Worm (Caenorhabditis elegans) whole organism, young adult: ENCODE data around the gene Y19D2B.2.

Experiments
- B0336.3 ChIP-seq: fragments of 200-800 bp; sonication (Bioruptor generic); IDR thresholded peaks from 2 replicates; pipeline ENCODE4 v1.3.6; 2022; ENCODE audit warnings: missing genetic modification characterization, missing compliant biosample characterization
- Y67H2A.10 ChIP-seq: fragments of 200-800 bp; sonication (Bioruptor generic); conservative IDR thresholded peaks from 2 replicates; pipeline ENCODE4 v1.3.6; 2022; ENCODE audit warnings: missing genetic modification reagents, missing genetic modification characterization, missing compliant biosample characterization
- ZK185.1 ChIP-seq: sonication (generic microtip); optimal IDR thresholded peaks from 2 replicates; lab custom pipeline; 2016; ENCODE audit warnings: mild to moderate bottlenecking, missing genetic modification characterization, missing compliant biosample characterization; ENCODE audit not compliant: poor library complexity, severe bottlenecking
- dpl-1 ChIP-seq: fragments of 150-350 bp; optimal IDR thresholded peaks from 2 replicates; lab custom pipeline; 2014; ENCODE audit warnings: missing biosample characterization, missing genetic modification reagents, missing genetic modification characterization
- hlh-12 ChIP-seq: sonication (generic microtip); optimal IDR thresholded peaks from 2 replicates; lab custom pipeline; 2016; ENCODE audit warnings: missing genetic modification characterization, missing compliant biosample characterization
- pha-4 ChIP-seq: fragments of 150-350 bp; sonication (generic microtip); optimal IDR thresholded peaks from 2 replicates; lab custom pipeline; 2014; ENCODE audit warnings: missing biosample characterization, missing genetic modification reagents, missing genetic modification characterization
- ztf-6 ChIP-seq: fragments of 200-800 bp; sonication (Bioruptor generic); IDR thresholded peaks from 2 replicates; pipeline ENCODE4 v1.3.6; 2022; ENCODE audit warnings: missing genetic modification reagents, missing genetic modification characterization, missing compliant biosample characterization

DNA sequence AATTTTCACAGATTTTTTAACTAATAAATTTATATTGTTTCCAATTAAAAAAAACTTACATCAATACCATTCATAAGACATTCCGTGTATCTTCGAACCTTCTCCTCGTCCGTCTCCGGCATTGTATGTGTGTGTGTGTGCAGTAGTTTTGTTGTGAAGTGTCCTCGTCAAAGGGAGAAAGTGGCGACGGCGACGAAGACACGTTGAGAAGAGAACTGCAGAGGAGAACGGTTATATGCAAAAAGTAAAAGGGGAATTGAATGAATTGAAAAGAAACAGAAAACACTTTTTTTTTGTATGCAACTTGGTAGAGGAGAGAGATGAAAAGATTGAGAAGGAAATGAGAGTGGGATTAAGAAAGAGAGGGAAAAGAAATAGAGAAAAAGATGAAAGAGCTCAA, 21.4 kb downstream of the Y19D2B.2 start:
- no peak for TF ChIP-seq hlh-12 (tag; lab: Kevin White, UChicago)
- no peak for TF ChIP-seq dpl-1 (GFP tag; lab: Kevin White, UChicago)
- no peak for TF ChIP-seq ztf-6
- no peak for TF ChIP-seq B0336.3 (GFP tag; lab: Robert Waterston, UW)
- no peak for TF ChIP-seq Y67H2A.10
- no peak for TF ChIP-seq ZK185.1
- no peak for TF ChIP-seq pha-4
